Fruit fly (Drosophila melanogaster) whole organism, prepupa: ENCODE data around the gene CG9154.
A peak's percentile ranks its signal among the peaks of the same experiment; 100 is the strongest.

ENCODE experiments used
- CG16779 ChIP-seq: fragments of 200-800 bp; sonication (Bioruptor generic); optimal IDR thresholded peaks from 3 replicates; lab custom pipeline; 2017; ENCODE audit warnings: missing biosample characterization, mild to moderate bottlenecking, missing genetic modification characterization
- CG6808 ChIP-seq: fragments of 200-800 bp; sonication (Bioruptor generic); optimal IDR thresholded peaks from 3 replicates; lab custom pipeline; 2017; ENCODE audit warnings: missing biosample characterization, missing genetic modification characterization, mild to moderate bottlenecking, moderate library complexity, missing genetic modification reagents
- Eip93F ChIP-seq: fragments of 200-800 bp; sonication (Bioruptor generic); optimal IDR thresholded peaks from 2 replicates; lab custom pipeline; 2016; ENCODE audit warnings: missing biosample characterization, mild to moderate bottlenecking, missing genetic modification characterization
- OdsH ChIP-seq: fragments of 200-800 bp; sonication (Bioruptor generic); optimal IDR thresholded peaks from 3 replicates; lab custom pipeline; 2016; ENCODE audit warnings: missing biosample characterization, missing genetic modification characterization
- Sox14 ChIP-seq: fragments of 200-800 bp; sonication (Bioruptor generic); optimal IDR thresholded peaks from 3 replicates; lab custom pipeline; 2016; ENCODE audit warnings: missing biosample characterization, missing genetic modification characterization
- dac ChIP-seq: fragments of 200-800 bp; sonication (Bioruptor generic); optimal IDR thresholded peaks from 2 replicates; lab custom pipeline; 2017; ENCODE audit warnings: missing biosample characterization, mild to moderate bottlenecking, missing genetic modification characterization
- dsx ChIP-seq: fragments of 200-800 bp; optimal IDR thresholded peaks from 3 replicates; lab custom pipeline; 2019; ENCODE audit warnings: missing biosample characterization, mild to moderate bottlenecking, missing genetic modification characterization, moderate library complexity; ENCODE audit not compliant: poor library complexity, severe bottlenecking
- fd85E ChIP-seq: fragments of 200-800 bp; sonication (Bioruptor generic); optimal IDR thresholded peaks from 3 replicates; lab custom pipeline; 2016; ENCODE audit warnings: missing biosample characterization, missing genetic modification characterization
- spab ChIP-seq: fragments of 200-800 bp; sonication (Bioruptor generic); optimal IDR thresholded peaks from 2 replicates; lab custom pipeline; 2017; ENCODE audit warnings: missing biosample characterization, mild to moderate bottlenecking, missing genetic modification characterization, missing genetic modification reagents
- ss ChIP-seq, 2 experiments: fragments of 200-800 bp; sonication (Bioruptor generic); optimal IDR thresholded peaks; 2 replicates in 1 of 2; 3 replicates in 1 of 2; lab custom pipeline; 2017 to 2018; ENCODE audit warnings: mild to moderate bottlenecking in 2 of 2, missing biosample characterization in 2 of 2, missing genetic modification characterization in 2 of 2, moderate library complexity in 1 of 2
- topi ChIP-seq: fragments of 200-800 bp; sonication (Bioruptor generic); optimal IDR thresholded peaks from 3 replicates; lab custom pipeline; 2016; ENCODE audit warnings: missing biosample characterization, missing genetic modification characterization

dm6 chr2L:6078757-6079351 is 8.4 kb upstream of the CG9154 start:
- TF ChIP-seq ss (GFP tag; optimal IDR thresholded peaks at IDR 0.05; lab: Kevin White, UChicago): peak; percentile 63 to 72
- TF ChIP-seq Eip93F (GFP tag; lab: Kevin White, UChicago): no peak
- no peak for TF ChIP-seq spab (GFP tag; lab: Kevin White, UChicago)
- peak; percentile 8 for TF ChIP-seq topi (GFP tag; lab: Kevin White, UChicago)
- no peak for TF ChIP-seq OdsH
- TF ChIP-seq fd85E (GFP tag; lab: Kevin White, UChicago): no peak
- peak; percentile 30 for TF ChIP-seq dsx (GFP tag; lab: Kevin White, UChicago)
- TF ChIP-seq CG16779 (tag; lab: Kevin White, UChicago): peak; percentile 63
- TF ChIP-seq CG6808: no peak
- peak; percentile 1 for TF ChIP-seq Sox14
- no peak for TF ChIP-seq dac (GFP tag; lab: Kevin White, UChicago)
